ENCODE assay signal across 6 fruit fly cellular contexts in genomic region chrX:2121716-2122601, dm6.
TF ChIP-seq lines count a peak whose summit lies in the region.

No protein-coding gene starts in this region.

- TF ChIP-seq CTCF in whole organism, embryonic (GFP tag; optimal IDR thresholded peaks at IDR 0.05; lab: Kevin White, UChicago) = no peak

TF ChIP-seq in Kc167, 6 proteins besides CTCF, POLR2A, EP300 and RAD21:
- TF ChIP-seq Myc (optimal IDR thresholded peaks at IDR 0.05; lab: Kevin White, UChicago) (no peak), ttk (optimal IDR thresholded peaks at IDR 0.05; lab: Kevin White, UChicago) (peak; percentile 91), h (optimal IDR thresholded peaks at IDR 0.05; lab: Kevin White, UChicago) (peak; percentile 33)

TF ChIP-seq in whole organism, adult, 20 proteins besides CTCF, POLR2A, EP300 and RAD21:
- peak; percentile 48 for TF ChIP-seq CG33017 (tag; optimal IDR thresholded peaks at IDR 0.05; lab: Kevin White, UChicago)
- TF ChIP-seq kay (GFP tag; lab: Kevin White, UChicago; ENCODE audit: borderline replicate concordance) = no peak
- TF ChIP-seq pad (GFP tag; optimal IDR thresholded peaks at IDR 0.05; lab: Kevin White, UChicago) = peak; percentile 99
- peak; percentile 9 for TF ChIP-seq bab1 (GFP tag; optimal IDR thresholded peaks at IDR 0.05; lab: Kevin White, UChicago)
- no peak for TF ChIP-seq ovo (GFP tag; optimal IDR thresholded peaks at IDR 0.05; lab: Kevin White, UChicago)
- no peak for TF ChIP-seq Hr96 (GFP tag; optimal IDR thresholded peaks at IDR 0.05; lab: Kevin White, UChicago)
- TF ChIP-seq CG12768 (GFP tag; optimal IDR thresholded peaks at IDR 0.05; lab: Kevin White, UChicago) = no peak
- TF ChIP-seq CG7101 (tag; optimal IDR thresholded peaks at IDR 0.05; lab: Kevin White, UChicago) = peak; percentile 12
- TF ChIP-seq CG11617 (GFP tag; optimal IDR thresholded peaks at IDR 0.05; lab: Kevin White, UChicago) = no peak
- no peak for TF ChIP-seq CG7045 (GFP tag; optimal IDR thresholded peaks at IDR 0.05; lab: Kevin White, UChicago)
- TF ChIP-seq CG5204 (GFP tag; optimal IDR thresholded peaks at IDR 0.05; lab: Kevin White, UChicago) = no peak
- TF ChIP-seq CG14711 (tag; optimal IDR thresholded peaks at IDR 0.05; lab: Kevin White, UChicago) = peak; percentile 12

TF ChIP-seq in whole organism, embryonic, 481 proteins besides CTCF, POLR2A, EP300 and RAD21 (continues in another document):
- TF ChIP-seq Dp (GFP tag; optimal IDR thresholded peaks at IDR 0.05; lab: Kevin White, UChicago) (no peak), CG12219 (GFP tag; optimal IDR thresholded peaks at IDR 0.05; lab: Kevin White, UChicago) (peak; percentile 35), CG10565 (GFP tag; optimal IDR thresholded peaks at IDR 0.05; lab: Kevin White, UChicago) (no peak), CG17359 (tag; optimal IDR thresholded peaks at IDR 0.05; lab: Kevin White, UChicago) (peak; percentile 38), shn (GFP tag; optimal IDR thresholded peaks at IDR 0.05; lab: Kevin White, UChicago) (peak; percentile 49), CG5245 (GFP tag; optimal IDR thresholded peaks at IDR 0.05; lab: Kevin White, UChicago) (no peak), dmrt11E (tag; optimal IDR thresholded peaks at IDR 0.05; lab: Kevin White, UChicago) (peak; percentile 62), sc (optimal IDR thresholded peaks at IDR 0.05; lab: Kevin White, UChicago) (no peak), sc (GFP tag; optimal IDR thresholded peaks at IDR 0.05; lab: Kevin White, UChicago) (peak; percentile 37), CG33557 (GFP tag; optimal IDR thresholded peaks at IDR 0.05; lab: Kevin White, UChicago) (peak; percentile 16), phol (tag; optimal IDR thresholded peaks at IDR 0.05; lab: Kevin White, UChicago) (peak; percentile 58), Oli (tag; optimal IDR thresholded peaks at IDR 0.05; lab: Kevin White, UChicago) (peak; percentile 32), CG7556 (GFP tag; optimal IDR thresholded peaks at IDR 0.05; lab: Kevin White, UChicago) (peak; percentile 39), CG8359 (GFP tag; optimal IDR thresholded peaks at IDR 0.05; lab: Kevin White, UChicago; ENCODE audit: borderline replicate concordance) (peak; percentile 16), Meics (GFP tag; optimal IDR thresholded peaks at IDR 0.05; lab: Kevin White, UChicago) (peak; percentile 12), gem (tag; optimal IDR thresholded peaks at IDR 0.05; lab: Kevin White, UChicago) (peak; percentile 63), Stat92E (GFP tag; optimal IDR thresholded peaks at IDR 0.05; lab: Kevin White, UChicago) (peak in 1 of 3 experiments; percentile 36), CG30431 (GFP tag; optimal IDR thresholded peaks at IDR 0.05; lab: Kevin White, UChicago) (peak; percentile 12), fd64A (GFP tag; optimal IDR thresholded peaks at IDR 0.05; lab: Kevin White, UChicago) (no peak)

TF ChIP-seq in whole organism, prepupa, 60 proteins besides CTCF, POLR2A, EP300 and RAD21 (continues in another document):
- TF ChIP-seq acj6 (GFP tag; optimal IDR thresholded peaks at IDR 0.05; lab: Kevin White, UChicago) (peak; percentile 73), CG3919 (GFP tag; optimal IDR thresholded peaks at IDR 0.05; lab: Kevin White, UChicago) (peak; percentile 74), Sox102F (GFP tag; optimal IDR thresholded peaks at IDR 0.05; lab: Kevin White, UChicago) (peak; percentile 71), Eip93F (GFP tag; optimal IDR thresholded peaks at IDR 0.05; lab: Kevin White, UChicago) (peak; percentile 57), spab (GFP tag; optimal IDR thresholded peaks at IDR 0.05; lab: Kevin White, UChicago) (peak; percentile 55), lz (GFP tag; optimal IDR thresholded peaks at IDR 0.05; lab: Kevin White, UChicago) (peak; percentile 73), Sox15 (GFP tag; optimal IDR thresholded peaks at IDR 0.05; lab: Kevin White, UChicago) (peak; percentile 56), CG7368 (GFP tag; optimal IDR thresholded peaks at IDR 0.05; lab: Kevin White, UChicago) (peak; percentile 68), fkh (GFP tag; optimal IDR thresholded peaks at IDR 0.05; lab: Kevin White, UChicago) (no peak), cyc (GFP tag; optimal IDR thresholded peaks at IDR 0.05; lab: Kevin White, UChicago) (peak; percentile 70), CG15336 (GFP tag; IDR thresholded peaks at IDR 0.05; lab: Robert Waterston, UW) (peak; percentile 70), Ets21C (GFP tag; optimal IDR thresholded peaks at IDR 0.05; lab: Kevin White, UChicago) (peak; percentile 59), CG8632 (GFP tag; optimal IDR thresholded peaks at IDR 0.05; lab: Kevin White, UChicago) (peak; percentile 68), CG8119 (GFP tag; IDR thresholded peaks at IDR 0.05; lab: Robert Waterston, UW) (peak; percentile 72), Hr39 (GFP tag; optimal IDR thresholded peaks at IDR 0.05; lab: Kevin White, UChicago) (peak; percentile 80), net (GFP tag; optimal IDR thresholded peaks at IDR 0.05; lab: Kevin White, UChicago) (peak; percentile 61), Ets96B (tag; optimal IDR thresholded peaks at IDR 0.05; lab: Kevin White, UChicago) (peak; percentile 66), OdsH (GFP tag; optimal IDR thresholded peaks at IDR 0.05; lab: Kevin White, UChicago) (peak; percentile 80), eg (GFP tag; IDR thresholded peaks at IDR 0.05; lab: Robert Waterston, UW) (peak; percentile 60; the same call in 2 of the 3 replicates), CG31627 (GFP tag; optimal IDR thresholded peaks at IDR 0.05; lab: Kevin White, UChicago) (peak; percentile 68)

TF ChIP-seq in whole organism, pupa, 21 proteins besides CTCF, POLR2A, EP300 and RAD21:
- TF ChIP-seq EcR (GFP tag; optimal IDR thresholded peaks at IDR 0.05; lab: Kevin White, UChicago) (peak; percentile 40), CG15710 (tag; optimal IDR thresholded peaks at IDR 0.05; lab: Kevin White, UChicago) (peak; percentile 68), CG13204 (GFP tag; optimal IDR thresholded peaks at IDR 0.05; lab: Kevin White, UChicago) (peak; percentile 34), Snoo (tag; optimal IDR thresholded peaks at IDR 0.05; lab: Kevin White, UChicago) (peak; percentile 2), D1 (tag; optimal IDR thresholded peaks at IDR 0.05; lab: Kevin White, UChicago) (no peak), fd96Ca (GFP tag; IDR thresholded peaks at IDR 0.05; lab: Robert Waterston, UW) (peak; percentile 51; the same call in 1 of the 3 replicates), gl (tag; optimal IDR thresholded peaks at IDR 0.05; lab: Kevin White, UChicago) (peak; percentile 55), CG34367 (tag; optimal IDR thresholded peaks at IDR 0.05; lab: Kevin White, UChicago) (peak; percentile 53), CG9948 (tag; optimal IDR thresholded peaks at IDR 0.05; lab: Kevin White, UChicago) (peak; percentile 63), CG32121 (GFP tag; IDR thresholded peaks at IDR 0.05; lab: Robert Waterston, UW) (peak; percentile 80), CG8159 (tag; optimal IDR thresholded peaks at IDR 0.05; lab: Kevin White, UChicago) (peak; percentile 71), CG4496 (GFP tag; IDR thresholded peaks at IDR 0.05; lab: Robert Waterston, UW) (peak; percentile 75), CG8301 (tag; optimal IDR thresholded peaks at IDR 0.05; lab: Kevin White, UChicago) (no peak), Pif1B (GFP tag; optimal IDR thresholded peaks at IDR 0.05; lab: Kevin White, UChicago) (peak; percentile 57), CG17806 (tag; optimal IDR thresholded peaks at IDR 0.05; lab: Kevin White, UChicago) (peak; percentile 58), CG12605 (GFP tag; IDR thresholded peaks at IDR 0.05; lab: Robert Waterston, UW) (no peak), CG14655 (GFP tag; optimal IDR thresholded peaks at IDR 0.05; lab: Kevin White, UChicago) (no peak), Ets98B (GFP tag; IDR thresholded peaks at IDR 0.05; lab: Robert Waterston, UW) (peak; percentile 67), rn (GFP tag; IDR thresholded peaks at IDR 0.05; lab: Robert Waterston, UW) (0 out of 2 replicates have a peak, but pooled peaks have one; percentile 35), Pif1A (GFP tag; optimal IDR thresholded peaks at IDR 0.05; lab: Kevin White, UChicago) (peak; percentile 72), CG10348 (GFP tag; IDR thresholded peaks at IDR 0.05; lab: Robert Waterston, UW) (no peak)

TF ChIP-seq in whole organism, wandering third instar larva, 38 proteins besides CTCF, POLR2A, EP300 and RAD21:
- TF ChIP-seq Mio (GFP tag; optimal IDR thresholded peaks at IDR 0.05; lab: Kevin White, UChicago) (no peak), HLH106 (tag; optimal IDR thresholded peaks at IDR 0.05; lab: Kevin White, UChicago) (peak; percentile 64), ey (GFP tag; optimal IDR thresholded peaks at IDR 0.05; lab: Kevin White, UChicago) (peak; percentile 71), Jra (GFP tag; optimal IDR thresholded peaks at IDR 0.05; lab: Kevin White, UChicago) (peak; percentile 2), Hnf4 (GFP tag; optimal IDR thresholded peaks at IDR 0.05; lab: Kevin White, UChicago) (peak; percentile 59), br (GFP tag; optimal IDR thresholded peaks at IDR 0.05; lab: Kevin White, UChicago) (peak; percentile 62), psq (GFP tag; optimal IDR thresholded peaks at IDR 0.05; lab: Kevin White, UChicago) (peak; percentile 97), rgr (GFP tag; optimal IDR thresholded peaks at IDR 0.05; lab: Kevin White, UChicago) (peak; percentile 72), GATAd (GFP tag; optimal IDR thresholded peaks at IDR 0.05; lab: Kevin White, UChicago) (no peak), h (GFP tag; optimal IDR thresholded peaks at IDR 0.05; lab: Kevin White, UChicago) (peak; percentile 76), fru (GFP tag; optimal IDR thresholded peaks at IDR 0.05; lab: Kevin White, UChicago) (peak; percentile 85), Hr83 (GFP tag; optimal IDR thresholded peaks at IDR 0.05; lab: Kevin White, UChicago; ENCODE audit: poor library complexity, severe bottlenecking) (no peak), Vsx2 (GFP tag; optimal IDR thresholded peaks at IDR 0.05; lab: Kevin White, UChicago; ENCODE audit: partially characterized antibody) (peak; percentile 2), CG32264 (GFP tag; optimal IDR thresholded peaks at IDR 0.05; lab: Kevin White, UChicago) (no peak), CG9705 (GFP tag; optimal IDR thresholded peaks at IDR 0.05; lab: Kevin White, UChicago) (peak; percentile 1), OdsH (GFP tag; optimal IDR thresholded peaks at IDR 0.05; lab: Kevin White, UChicago) (peak; percentile 67), foxo (GFP tag; optimal IDR thresholded peaks at IDR 0.05; lab: Kevin White, UChicago) (peak in 1 of 2 experiments; percentile 79), woc (GFP tag; optimal IDR thresholded peaks at IDR 0.05; lab: Kevin White, UChicago) (peak; percentile 77), Sp1 (GFP tag; optimal IDR thresholded peaks at IDR 0.05; lab: Kevin White, UChicago) (peak; percentile 39), Dif (GFP tag; optimal IDR thresholded peaks at IDR 0.05; lab: Kevin White, UChicago; ENCODE audit: partially characterized antibody) (peak; percentile 56), jim (GFP tag; optimal IDR thresholded peaks at IDR 0.05; lab: Kevin White, UChicago) (no peak), brk (GFP tag; optimal IDR thresholded peaks at IDR 0.05; lab: Kevin White, UChicago) (peak; percentile 61), Rel (GFP tag; optimal IDR thresholded peaks at IDR 0.05; lab: Kevin White, UChicago) (no peak), Rel (tag; optimal IDR thresholded peaks at IDR 0.05; lab: Kevin White, UChicago) (peak; percentile 45)
